Fruit fly (Drosophila melanogaster) whole organism, embryonic: ENCODE measurements around the gene CG42759.
A peak's percentile ranks its signal among the peaks of the same experiment; 100 is the strongest.

ENCODE experiments used
- CG10321 ChIP-seq: fragments of 200-800 bp; sonication (Bioruptor generic); IDR thresholded peaks from 2 replicates; pipeline ENCODE4 v1.3.6; 2022; ENCODE audit warnings: missing biosample characterization, missing genetic modification characterization
- CG12104 ChIP-seq: fragments of 200-800 bp; sonication (Bioruptor generic); optimal IDR thresholded peaks from 3 replicates; lab custom pipeline; 2016; ENCODE audit warnings: missing biosample characterization, missing genetic modification characterization
- CG13287 ChIP-seq: fragments of 200-800 bp; sonication (Bioruptor generic); IDR thresholded peaks from 2 replicates; pipeline ENCODE4 v1.3.6; 2022; ENCODE audit warnings: missing biosample characterization, missing genetic modification characterization; ENCODE audit not compliant: partially characterized antibody
- CG15011 ChIP-seq: fragments of 200-800 bp; sonication (Bioruptor generic); optimal IDR thresholded peaks from 3 replicates; lab custom pipeline; 2018; ENCODE audit warnings: missing biosample characterization, mild to moderate bottlenecking, missing genetic modification characterization
- CG15479 ChIP-seq: fragments of 200-800 bp; sonication (Bioruptor generic); optimal IDR thresholded peaks from 3 replicates; lab custom pipeline; 2019; ENCODE audit warnings: missing biosample characterization, mild to moderate bottlenecking, missing genetic modification characterization, moderate library complexity
- CG17385 ChIP-seq: fragments of 200-800 bp; sonication (Bioruptor generic); optimal IDR thresholded peaks from 3 replicates; lab custom pipeline; 2018; ENCODE audit warnings: missing biosample characterization, mild to moderate bottlenecking, missing genetic modification characterization
- CG18262 ChIP-seq: fragments of 200-800 bp; optimal IDR thresholded peaks from 3 replicates; lab custom pipeline; 2019; ENCODE audit warnings: missing biosample characterization, mild to moderate bottlenecking, missing genetic modification characterization, moderate library complexity
- CG30020 ChIP-seq: fragments of 200-800 bp; optimal IDR thresholded peaks from 2 replicates; lab custom pipeline; 2019; ENCODE audit warnings: missing biosample characterization, mild to moderate bottlenecking, missing genetic modification characterization, moderate library complexity
- CG31224 ChIP-seq: fragments of 200-800 bp; sonication (Bioruptor generic); IDR thresholded peaks from 2 replicates; pipeline ENCODE4 v1.3.6; 2022; ENCODE audit warnings: missing biosample characterization, missing genetic modification characterization
- CG31365 ChIP-seq: fragments of 200-800 bp; sonication (Bioruptor generic); optimal IDR thresholded peaks from 2 replicates; lab custom pipeline; 2018; ENCODE audit warnings: missing biosample characterization, mild to moderate bottlenecking, missing genetic modification characterization
- CG3838 ChIP-seq: fragments of 200-800 bp; sonication (Bioruptor generic); optimal IDR thresholded peaks from 3 replicates; lab custom pipeline; 2016; ENCODE audit warnings: missing biosample characterization, missing genetic modification characterization
- CG6689 ChIP-seq: fragments of 200-800 bp; sonication (Bioruptor generic); IDR thresholded peaks from 2 replicates; pipeline ENCODE4 v1.3.6; 2022; ENCODE audit warnings: missing biosample characterization, missing genetic modification characterization
- CG7271 ChIP-seq: fragments of 200-800 bp; sonication (Bioruptor generic); optimal IDR thresholded peaks from 2 replicates; lab custom pipeline; 2018; ENCODE audit warnings: missing biosample characterization, mild to moderate bottlenecking, missing genetic modification characterization, moderate library complexity
- CG8089 ChIP-seq: fragments of 200-800 bp; sonication (Bioruptor generic); optimal IDR thresholded peaks from 3 replicates; lab custom pipeline; 2016; ENCODE audit warnings: missing biosample characterization, missing genetic modification characterization
- CG8765 ChIP-seq: fragments of 200-800 bp; sonication (Bioruptor generic); IDR thresholded peaks from 2 replicates; pipeline ENCODE4 v1.3.6; 2022; ENCODE audit warnings: missing biosample characterization, missing genetic modification characterization
- CG9437 ChIP-seq: fragments of 200-800 bp; sonication (Bioruptor generic); optimal IDR thresholded peaks from 2 replicates; lab custom pipeline; 2018; ENCODE audit warnings: missing biosample characterization, mild to moderate bottlenecking, missing genetic modification characterization
- Chrac-16 ChIP-seq: fragments of 200-800 bp; sonication (Bioruptor generic); optimal IDR thresholded peaks from 3 replicates; lab custom pipeline; 2016; ENCODE audit warnings: missing biosample characterization, missing genetic modification characterization
- CkIIα-i1 ChIP-seq: fragments of 200-800 bp; sonication (Bioruptor generic); IDR thresholded peaks from 2 replicates; pipeline ENCODE4 v1.3.6; 2022; ENCODE audit warnings: missing biosample characterization, missing genetic modification characterization
- Dll ChIP-seq: fragments of 200-800 bp; sonication (Bioruptor generic); IDR thresholded peaks from 4 replicates; pipeline ENCODE4 v1.3.6; 2022; ENCODE audit warnings: missing biosample characterization, missing genetic modification characterization; ENCODE audit not compliant: partially characterized antibody
- H15 ChIP-seq: fragments of 200-800 bp; sonication (Bioruptor generic); IDR thresholded peaks from 3 replicates; pipeline ENCODE4 v1.3.6; 2022; ENCODE audit warnings: missing biosample characterization, missing genetic modification characterization
- HmgZ ChIP-seq: fragments of 200-800 bp; sonication (Bioruptor generic); optimal IDR thresholded peaks from 2 replicates; lab custom pipeline; 2018; ENCODE audit warnings: missing biosample characterization, mild to moderate bottlenecking, missing genetic modification characterization
- NFAT ChIP-seq: fragments of 200-800 bp; sonication (Bioruptor generic); IDR thresholded peaks from 2 replicates; pipeline ENCODE4 v1.3.6; 2022; ENCODE audit warnings: missing biosample characterization, missing genetic modification characterization
- Pdp1 ChIP-seq, 2 experiments: fragments of 200-800 bp; sonication (Bioruptor generic); optimal IDR thresholded peaks; 3 replicates each; lab custom pipeline; 2016; ENCODE audit warnings: missing biosample characterization in 2 of 2, missing genetic modification characterization in 2 of 2, mild to moderate bottlenecking in 1 of 2, moderate library complexity in 1 of 2
- Tbp ChIP-seq: fragments of >200 bp; optimal IDR thresholded peaks from 2 replicates; lab custom pipeline; 2018; ENCODE audit warnings: missing biosample characterization, missing genetic modification characterization
- Xbp1 ChIP-seq: fragments of 200-800 bp; sonication (Bioruptor generic); optimal IDR thresholded peaks from 3 replicates; lab custom pipeline; 2016; ENCODE audit warnings: missing biosample characterization, mild to moderate bottlenecking, missing genetic modification characterization
- abd-A ChIP-seq: fragments of 200-800 bp; sonication (Bioruptor generic); optimal IDR thresholded peaks from 3 replicates; lab custom pipeline; 2019; ENCODE audit warnings: missing biosample characterization, mild to moderate bottlenecking, missing genetic modification characterization, moderate library complexity
- aop ChIP-seq: fragments of 200-800 bp; sonication (Bioruptor generic); IDR thresholded peaks from 2 replicates; pipeline ENCODE4 v1.3.6; 2022; ENCODE audit warnings: missing biosample characterization, missing genetic modification characterization
- ato ChIP-seq: fragments of 200-800 bp; sonication (Bioruptor generic); IDR thresholded peaks from 2 replicates; pipeline ENCODE4 v1.3.6; 2022; ENCODE audit warnings: missing biosample characterization, missing genetic modification characterization; ENCODE audit not compliant: partially characterized antibody
- bigmax ChIP-seq: fragments of 200-800 bp; sonication (Bioruptor generic); optimal IDR thresholded peaks from 2 replicates; lab custom pipeline; 2018; ENCODE audit warnings: missing biosample characterization, mild to moderate bottlenecking, missing genetic modification characterization
- cg ChIP-seq: fragments of 200-800 bp; sonication (Bioruptor generic); optimal IDR thresholded peaks from 3 replicates; lab custom pipeline; 2019; ENCODE audit warnings: missing biosample characterization, mild to moderate bottlenecking, missing genetic modification characterization, moderate library complexity
- chinmo ChIP-seq: fragments of 200-800 bp; sonication (Bioruptor generic); IDR thresholded peaks from 4 replicates; pipeline ENCODE4 v1.3.6; 2022; ENCODE audit warnings: missing biosample characterization, missing genetic modification characterization; ENCODE audit not compliant: partially characterized antibody
- chn ChIP-seq: fragments of 200-800 bp; sonication (Bioruptor generic); optimal IDR thresholded peaks from 2 replicates; lab custom pipeline; 2016; ENCODE audit warnings: missing biosample characterization, missing genetic modification characterization
- crp ChIP-seq, 2 experiments: fragments of 200-800 bp; sonication (Bioruptor generic); optimal IDR thresholded peaks; 2 replicates in 1 of 2; 3 replicates in 1 of 2; lab custom pipeline; 2017; ENCODE audit warnings: missing biosample characterization in 2 of 2, missing genetic modification characterization in 2 of 2, mild to moderate bottlenecking in 1 of 2, moderate library complexity in 1 of 2
- dpn ChIP-seq, 2 experiments: fragments of 200-800 bp; sonication (Bioruptor generic); optimal IDR thresholded peaks; 3 replicates each; lab custom pipeline; 2016; ENCODE audit warnings: missing biosample characterization in 2 of 2, missing genetic modification characterization in 2 of 2
- eve ChIP-seq, 2 experiments: fragments of >200 bp; optimal IDR thresholded peaks; 2 replicates each; lab custom pipeline; 2017; ENCODE audit warnings: missing biosample characterization in 2 of 2, missing genetic modification characterization in 2 of 2
- hbn ChIP-seq: fragments of 200-800 bp; sonication (Bioruptor generic); IDR thresholded peaks from 2 replicates; pipeline ENCODE4 v1.3.6; 2022; ENCODE audit warnings: missing biosample characterization, missing genetic modification characterization; ENCODE audit not compliant: partially characterized antibody
- insv ChIP-seq, 2 experiments: fragments of 200-800 bp; sonication (Bioruptor generic); optimal IDR thresholded peaks; 3 replicates each; lab custom pipeline; 2016 to 2018; ENCODE audit warnings: missing biosample characterization in 2 of 2, missing genetic modification characterization in 2 of 2
- kah ChIP-seq: fragments of 200-800 bp; sonication (Bioruptor generic); optimal IDR thresholded peaks from 2 replicates; lab custom pipeline; 2018; ENCODE audit warnings: missing biosample characterization, mild to moderate bottlenecking, missing genetic modification characterization
- kay ChIP-seq: fragments of 200-800 bp; sonication (Bioruptor generic); optimal IDR thresholded peaks from 2 replicates; lab custom pipeline; 2016; ENCODE audit warnings: missing biosample characterization, missing genetic modification characterization
- ken ChIP-seq: fragments of 200-800 bp; sonication (Bioruptor generic); IDR thresholded peaks from 3 replicates; pipeline ENCODE4 v1.3.6; 2022; ENCODE audit warnings: missing biosample characterization, missing genetic modification characterization
- luna ChIP-seq: fragments of 200-800 bp; sonication (Bioruptor generic); optimal IDR thresholded peaks from 2 replicates; lab custom pipeline; 2016; ENCODE audit warnings: missing biosample characterization, missing genetic modification characterization
- nerfin-2 ChIP-seq: fragments of 200-800 bp; sonication (Bioruptor generic); IDR thresholded peaks from 2 replicates; pipeline ENCODE4 v1.3.6; 2022; ENCODE audit warnings: missing biosample characterization, missing genetic modification characterization; ENCODE audit not compliant: partially characterized antibody
- psq ChIP-seq: fragments of 200-800 bp; sonication (Bioruptor generic); optimal IDR thresholded peaks from 2 replicates; lab custom pipeline; 2017; ENCODE audit warnings: missing biosample characterization, missing genetic modification characterization
- run ChIP-seq: fragments of 200-800 bp; sonication (Bioruptor generic); optimal IDR thresholded peaks from 3 replicates; lab custom pipeline; 2018; ENCODE audit warnings: missing biosample characterization, mild to moderate bottlenecking, missing genetic modification characterization
- salm ChIP-seq: fragments of 200-800 bp; sonication (Bioruptor generic); optimal IDR thresholded peaks from 2 replicates; lab custom pipeline; 2018; ENCODE audit warnings: missing biosample characterization, mild to moderate bottlenecking, missing genetic modification characterization
- sd ChIP-seq: fragments of 200-800 bp; sonication (Bioruptor generic); optimal IDR thresholded peaks from 3 replicates; lab custom pipeline; 2018; ENCODE audit warnings: missing biosample characterization, mild to moderate bottlenecking, missing genetic modification characterization, moderate library complexity
- so ChIP-seq: fragments of 200-800 bp; sonication (Bioruptor generic); IDR thresholded peaks from 3 replicates; pipeline ENCODE4 v1.3.6; 2022; ENCODE audit warnings: missing biosample characterization, missing genetic modification characterization
- sqz ChIP-seq: fragments of 200-800 bp; sonication (Bioruptor generic); optimal IDR thresholded peaks from 3 replicates; lab custom pipeline; 2018; ENCODE audit warnings: missing biosample characterization, mild to moderate bottlenecking, missing genetic modification characterization

Gene CG42759

DNA sequence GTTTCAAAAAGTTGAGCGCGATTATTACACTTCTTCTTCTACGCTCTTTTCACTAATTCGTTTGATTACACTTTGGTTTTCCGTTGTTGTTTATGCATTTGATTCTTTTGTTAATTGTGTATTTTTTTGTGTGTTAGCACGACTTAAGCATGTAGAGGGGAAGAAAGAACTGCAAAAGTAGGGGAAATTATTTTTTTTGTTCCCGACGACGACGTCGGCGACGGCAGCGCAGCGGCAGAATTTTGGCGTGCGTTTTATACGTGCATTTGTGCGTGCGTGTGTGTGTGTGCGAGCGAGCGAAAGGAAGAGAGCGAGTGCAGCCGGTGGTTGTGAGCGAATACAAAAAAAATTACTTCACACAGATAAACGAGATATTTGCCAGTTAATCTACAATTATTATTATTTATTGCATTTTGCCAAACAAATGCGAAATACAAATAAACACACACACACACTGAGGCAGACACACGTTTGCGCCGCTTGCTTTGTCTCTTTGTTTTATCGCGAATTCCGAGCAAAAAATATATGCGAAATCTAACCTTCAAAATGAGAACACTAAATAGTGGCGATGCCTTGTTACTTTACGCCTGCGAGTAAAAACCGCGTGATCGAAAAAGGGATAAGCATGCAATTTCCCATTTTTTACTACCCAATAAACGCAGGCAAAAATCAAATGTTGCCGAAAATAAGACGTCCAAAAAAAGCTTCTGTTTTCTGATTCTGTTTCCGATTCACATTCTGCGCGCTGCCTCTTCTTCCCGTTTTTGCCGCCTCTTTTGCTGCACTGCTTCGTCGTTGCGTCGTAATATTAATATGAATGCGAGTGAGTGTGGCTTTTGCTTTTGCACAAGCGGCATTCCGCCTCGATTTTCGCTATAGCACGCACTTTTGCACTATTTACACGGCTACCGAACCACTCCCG is 9.2 kb upstream of the CG42759 start (continued):
- TF ChIP-seq sd (tag; lab: Kevin White, UChicago) (peak; percentile 47), CG15011 (GFP tag; lab: Kevin White, UChicago) (no peak), chn (GFP tag; lab: Kevin White, UChicago) (no peak), cg (GFP tag; lab: Kevin White, UChicago) (peak; percentile 73), ato (GFP tag; lab: Robert Waterston, UW) (no peak), hbn (GFP tag; lab: Robert Waterston, UW) (no peak), NFAT (GFP tag; lab: Robert Waterston, UW) (no peak), nerfin-2 (GFP tag; lab: Robert Waterston, UW) (no peak), CG13287 (GFP tag; lab: Robert Waterston, UW) (no peak), luna (no peak), CG31224 (GFP tag; lab: Robert Waterston, UW) (no peak), run (tag; lab: Kevin White, UChicago) (no peak), chinmo (GFP tag; lab: Robert Waterston, UW) (peak; percentile 79; the same call in 1 of the 4 replicates), H15 (GFP tag; lab: Robert Waterston, UW) (no peak), salm (no peak), CG31365 (no peak), crp (GFP tag; optimal IDR thresholded peaks at IDR 0.05; lab: Kevin White, UChicago) (no peak), CG8765 (no peak), CG7271 (tag; lab: Kevin White, UChicago) (no peak), Tbp (GFP tag; lab: Kevin White, UChicago) (no peak), Dll (0 out of 4 replicates have a peak, but pooled peaks have one; percentile 12), CG8089 (GFP tag; lab: Kevin White, UChicago) (no peak), bigmax (peak; percentile 59), Pdp1 (GFP tag; optimal IDR thresholded peaks at IDR 0.05; lab: Kevin White, UChicago) (peak in 1 of 2 experiments; percentile 25), sqz (peak; percentile 94), CG17385 (GFP tag; lab: Kevin White, UChicago) (peak; percentile 79), CG10321 (0 out of 2 replicates have a peak, but pooled peaks have one; percentile 1), kah (GFP tag; lab: Kevin White, UChicago) (peak; percentile 86), CG30020 (tag; lab: Kevin White, UChicago) (no peak), CG3838 (GFP tag; lab: Kevin White, UChicago) (no peak), dpn (GFP tag; optimal IDR thresholded peaks at IDR 0.05; lab: Kevin White, UChicago) (no peak), CG9437 (GFP tag; lab: Kevin White, UChicago) (peak; percentile 79), ken (no peak), aop (no peak), Xbp1 (GFP tag; lab: Kevin White, UChicago) (no peak), psq (peak; percentile 72), abd-A (tag; lab: Kevin White, UChicago) (no peak), so (no peak), eve (GFP tag; optimal IDR thresholded peaks at IDR 0.05; lab: Kevin White, UChicago) (peak in 1 of 2 experiments; percentile 30), insv (GFP tag; optimal IDR thresholded peaks at IDR 0.05; lab: Kevin White, UChicago) (peak in 1 of 2 experiments; percentile 15), HmgZ (tag; lab: Kevin White, UChicago) (no peak), CG18262 (tag; lab: Kevin White, UChicago) (no peak), Chrac-16 (GFP tag; lab: Kevin White, UChicago) (no peak), CG15479 (GFP tag; lab: Kevin White, UChicago) (no peak), CG6689 (GFP tag; lab: Robert Waterston, UW) (no peak), kay (no peak), CkIIα-i1 (GFP tag; lab: Robert Waterston, UW) (no peak), CG12104 (GFP tag; lab: Kevin White, UChicago) (no peak)
